Fruit fly (Drosophila melanogaster) whole organism, embryonic: Measurements from ENCODE around the gene Osi17.

Experiments
- Ada2b ChIP-seq: fragments of 200-800 bp; sonication (Bioruptor generic); IDR thresholded peaks from 2 replicates; pipeline ENCODE4 v1.3.6; 2022; ENCODE audit warnings: missing biosample characterization, missing genetic modification characterization
- CG10209 ChIP-seq: fragments of 200-800 bp; sonication (Bioruptor generic); optimal IDR thresholded peaks from 3 replicates; lab custom pipeline; 2017; ENCODE audit warnings: missing biosample characterization, mild to moderate bottlenecking, missing genetic modification characterization, missing genetic modification reagents
- CG11093 ChIP-seq: fragments of 200-800 bp; sonication (Bioruptor generic); IDR thresholded peaks from 3 replicates; pipeline ENCODE4 v1.3.6; 2022; ENCODE audit warnings: missing biosample characterization, missing genetic modification characterization
- CG12744 ChIP-seq: fragments of 200-800 bp; sonication (Bioruptor generic); optimal IDR thresholded peaks from 2 replicates; lab custom pipeline; 2016; ENCODE audit warnings: missing biosample characterization, missing genetic modification characterization
- CG13775 ChIP-seq: fragments of 200-800 bp; sonication (Bioruptor generic); optimal IDR thresholded peaks from 3 replicates; lab custom pipeline; 2017; ENCODE audit warnings: missing biosample characterization, mild to moderate bottlenecking, missing genetic modification characterization
- CG14667 ChIP-seq: fragments of 200-800 bp; sonication (Bioruptor generic); IDR thresholded peaks from 2 replicates; pipeline ENCODE4 v1.3.6; 2022; ENCODE audit warnings: missing biosample characterization, missing genetic modification characterization
- CG15696 ChIP-seq: fragments of 200-800 bp; sonication (Bioruptor generic); optimal IDR thresholded peaks from 2 replicates; lab custom pipeline; 2019; ENCODE audit warnings: missing biosample characterization, mild to moderate bottlenecking, missing genetic modification characterization, moderate library complexity
- CG17912 ChIP-seq: fragments of 200-800 bp; sonication (Bioruptor generic); optimal IDR thresholded peaks from 2 replicates; lab custom pipeline; 2018; ENCODE audit warnings: missing biosample characterization, mild to moderate bottlenecking, missing genetic modification characterization
- CG18262 ChIP-seq: fragments of 200-800 bp; optimal IDR thresholded peaks from 3 replicates; lab custom pipeline; 2019; ENCODE audit warnings: missing biosample characterization, mild to moderate bottlenecking, missing genetic modification characterization, moderate library complexity
- CG30403 ChIP-seq: fragments of 200-800 bp; sonication (Bioruptor generic); optimal IDR thresholded peaks from 3 replicates; lab custom pipeline; 2016; ENCODE audit warnings: missing biosample characterization, missing genetic modification characterization
- CG31365 ChIP-seq: fragments of 200-800 bp; sonication (Bioruptor generic); optimal IDR thresholded peaks from 2 replicates; lab custom pipeline; 2018; ENCODE audit warnings: missing biosample characterization, mild to moderate bottlenecking, missing genetic modification characterization
- CG32767 ChIP-seq: fragments of 200-800 bp; sonication (Bioruptor generic); IDR thresholded peaks from 2 replicates; pipeline ENCODE4 v1.3.6; 2022; ENCODE audit warnings: missing biosample characterization, missing genetic modification characterization
- CG43689 ChIP-seq: fragments of 200-800 bp; sonication (Bioruptor generic); IDR thresholded peaks from 2 replicates; pipeline ENCODE4 v1.3.6; 2022; ENCODE audit warnings: missing biosample characterization, missing genetic modification characterization
- CG6813 ChIP-seq: fragments of 200-800 bp; sonication (Bioruptor generic); optimal IDR thresholded peaks from 2 replicates; lab custom pipeline; 2017; ENCODE audit warnings: missing biosample characterization, missing genetic modification characterization, mild to moderate bottlenecking, moderate library complexity, missing genetic modification reagents
- CG7271 ChIP-seq: fragments of 200-800 bp; sonication (Bioruptor generic); optimal IDR thresholded peaks from 2 replicates; lab custom pipeline; 2018; ENCODE audit warnings: missing biosample characterization, mild to moderate bottlenecking, missing genetic modification characterization, moderate library complexity
- CG7372 ChIP-seq: fragments of 200-800 bp; sonication (Bioruptor generic); IDR thresholded peaks from 2 replicates; pipeline ENCODE4 v1.3.6; 2022; ENCODE audit warnings: missing biosample characterization, missing genetic modification characterization
- CG7928 ChIP-seq: fragments of 200-800 bp; sonication (Bioruptor generic); optimal IDR thresholded peaks from 2 replicates; lab custom pipeline; 2017; ENCODE audit warnings: missing biosample characterization, mild to moderate bottlenecking, missing genetic modification characterization
- CG8478 ChIP-seq: fragments of >200 bp; optimal IDR thresholded peaks from 2 replicates; lab custom pipeline; 2018
- Dfd ChIP-seq, 2 experiments: fragments of >200 bp; optimal IDR thresholded peaks; 2 replicates each; lab custom pipeline; 2017; ENCODE audit warnings: missing biosample characterization in 2 of 2, missing genetic modification characterization in 2 of 2
- Fer1 ChIP-seq: fragments of 200-800 bp; sonication (Bioruptor generic); optimal IDR thresholded peaks from 2 replicates; lab custom pipeline; 2017; ENCODE audit warnings: missing biosample characterization, mild to moderate bottlenecking, missing genetic modification characterization
- Gug ChIP-seq: fragments of 200-800 bp; sonication (Bioruptor generic); IDR thresholded peaks from 4 replicates; pipeline ENCODE4 v1.3.6; 2022; ENCODE audit warnings: missing biosample characterization, missing genetic modification characterization
- Hey ChIP-seq: fragments of 200-800 bp; sonication (Bioruptor generic); optimal IDR thresholded peaks from 3 replicates; lab custom pipeline; 2018; ENCODE audit warnings: missing biosample characterization, mild to moderate bottlenecking, missing genetic modification characterization
- Hr78 ChIP-seq, 2 experiments: fragments of 200-800 bp in 1 of 2; fragments of >200 bp in 1 of 2; sonication (Bioruptor generic) in 1 of 2; optimal IDR thresholded peaks; 2 replicates each; lab custom pipeline; 2017 to 2019; ENCODE audit warnings: missing biosample characterization in 2 of 2, missing genetic modification characterization in 2 of 2, mild to moderate bottlenecking in 1 of 2, moderate library complexity in 1 of 2
- Max ChIP-seq: fragments of 200-800 bp; sonication (Bioruptor generic); optimal IDR thresholded peaks from 2 replicates; lab custom pipeline; 2016; ENCODE audit warnings: missing biosample characterization, mild to moderate bottlenecking, missing genetic modification characterization
- NFAT ChIP-seq: fragments of 200-800 bp; sonication (Bioruptor generic); IDR thresholded peaks from 2 replicates; pipeline ENCODE4 v1.3.6; 2022; ENCODE audit warnings: missing biosample characterization, missing genetic modification characterization
- NfI ChIP-seq: fragments of 200-800 bp; sonication (Bioruptor generic); optimal IDR thresholded peaks from 3 replicates; lab custom pipeline; 2018; ENCODE audit warnings: missing biosample characterization, mild to moderate bottlenecking, missing genetic modification characterization, moderate library complexity
- Spps ChIP-seq: fragments of 200-800 bp; sonication (Bioruptor generic); optimal IDR thresholded peaks from 2 replicates; lab custom pipeline; 2018; ENCODE audit warnings: missing biosample characterization, mild to moderate bottlenecking, missing genetic modification characterization
- al ChIP-seq: fragments of 200-800 bp; sonication (Bioruptor generic); IDR thresholded peaks from 2 replicates; pipeline ENCODE4 v1.3.6; 2022; ENCODE audit warnings: missing biosample characterization, missing genetic modification characterization
- ap ChIP-seq: fragments of 200-800 bp; sonication (Bioruptor generic); IDR thresholded peaks from 2 replicates; pipeline ENCODE4 v1.3.6; 2022; ENCODE audit warnings: missing biosample characterization, missing genetic modification characterization
- bbx ChIP-seq: fragments of 200-800 bp; sonication (Bioruptor generic); IDR thresholded peaks from 2 replicates; pipeline ENCODE4 v1.3.6; 2022; ENCODE audit warnings: missing biosample characterization, missing genetic modification characterization; ENCODE audit not compliant: partially characterized antibody
- bigmax ChIP-seq: fragments of 200-800 bp; sonication (Bioruptor generic); optimal IDR thresholded peaks from 2 replicates; lab custom pipeline; 2018; ENCODE audit warnings: missing biosample characterization, mild to moderate bottlenecking, missing genetic modification characterization
- cas ChIP-seq: fragments of 200-800 bp; sonication (Bioruptor generic); IDR thresholded peaks from 2 replicates; pipeline ENCODE4 v1.3.6; 2022; ENCODE audit warnings: missing biosample characterization, missing genetic modification characterization
- caup ChIP-seq: fragments of 200-800 bp; sonication (Bioruptor generic); optimal IDR thresholded peaks from 3 replicates; lab custom pipeline; 2017; ENCODE audit warnings: missing biosample characterization, mild to moderate bottlenecking, missing genetic modification characterization, moderate library complexity; ENCODE audit not compliant: severe bottlenecking
- chif ChIP-seq, 2 experiments: fragments of 200-800 bp; sonication (Bioruptor generic); optimal IDR thresholded peaks; 3 replicates each; lab custom pipeline; 2016; ENCODE audit warnings: missing biosample characterization in 2 of 2, missing genetic modification characterization in 2 of 2
- croc ChIP-seq: fragments of 200-800 bp; sonication (Bioruptor generic); conservative IDR thresholded peaks from 3 replicates; pipeline ENCODE4 v1.3.6; 2022; ENCODE audit warnings: missing biosample characterization, missing genetic modification characterization
- disco-r ChIP-seq: fragments of 200-800 bp; sonication (Bioruptor generic); optimal IDR thresholded peaks from 2 replicates; lab custom pipeline; 2016; ENCODE audit warnings: missing biosample characterization, missing genetic modification characterization
- ems ChIP-seq: fragments of 200-800 bp; sonication (Bioruptor generic); optimal IDR thresholded peaks from 3 replicates; lab custom pipeline; 2016; ENCODE audit warnings: missing biosample characterization, missing genetic modification characterization
- fd64A ChIP-seq: fragments of 200-800 bp; sonication (Bioruptor generic); optimal IDR thresholded peaks from 3 replicates; lab custom pipeline; 2018; ENCODE audit warnings: missing biosample characterization, mild to moderate bottlenecking, missing genetic modification characterization
- fru ChIP-seq: fragments of >200 bp; optimal IDR thresholded peaks from 2 replicates; lab custom pipeline; 2017
- hbn ChIP-seq: fragments of 200-800 bp; sonication (Bioruptor generic); IDR thresholded peaks from 2 replicates; pipeline ENCODE4 v1.3.6; 2022; ENCODE audit warnings: missing biosample characterization, missing genetic modification characterization; ENCODE audit not compliant: partially characterized antibody
- insv ChIP-seq, 2 experiments: fragments of 200-800 bp; sonication (Bioruptor generic); optimal IDR thresholded peaks; 3 replicates each; lab custom pipeline; 2016 to 2018; ENCODE audit warnings: missing biosample characterization in 2 of 2, missing genetic modification characterization in 2 of 2
- mld ChIP-seq: fragments of 200-800 bp; sonication (Bioruptor generic); IDR thresholded peaks from 3 replicates; pipeline ENCODE4 v1.3.6; 2022; ENCODE audit warnings: missing biosample characterization, missing genetic modification characterization; ENCODE audit not compliant: partially characterized antibody
- pan ChIP-seq, 4 experiments: fragments of >200 bp in 3 of 4; fragments of 200-800 bp in 1 of 4; sonication (Bioruptor generic) in 1 of 4; optimal IDR thresholded peaks in 3 of 4; IDR thresholded peaks in 1 of 4; 2 replicates each; pipeline versions ENCODE4 v1.3.6 to Lab custom; 2017 to 2022; ENCODE audit warnings: missing biosample characterization in 2 of 4, missing genetic modification characterization in 2 of 4, mixed read lengths in 1 of 4
- pb ChIP-seq: fragments of 200-800 bp; sonication (Bioruptor generic); optimal IDR thresholded peaks from 3 replicates; lab custom pipeline; 2016; ENCODE audit warnings: missing biosample characterization, missing genetic modification characterization
- sima ChIP-seq: fragments of 200-800 bp; sonication (Bioruptor generic); optimal IDR thresholded peaks from 2 replicates; lab custom pipeline; 2016; ENCODE audit warnings: missing biosample characterization, missing genetic modification characterization
- tap ChIP-seq: fragments of 200-800 bp; optimal IDR thresholded peaks from 3 replicates; lab custom pipeline; 2019; ENCODE audit warnings: missing biosample characterization, mild to moderate bottlenecking, missing genetic modification characterization, moderate library complexity
- tgo ChIP-seq: fragments of 200-800 bp; sonication (Bioruptor generic); IDR thresholded peaks from 3 replicates; pipeline ENCODE4 v1.3.6; 2022; ENCODE audit warnings: missing biosample characterization, missing genetic modification characterization
- tin ChIP-seq: fragments of 200-800 bp; sonication (Bioruptor generic); optimal IDR thresholded peaks from 3 replicates; lab custom pipeline; 2016; ENCODE audit warnings: missing biosample characterization, missing genetic modification characterization
- tio ChIP-seq: fragments of 200-800 bp; sonication (Bioruptor generic); optimal IDR thresholded peaks from 2 replicates; lab custom pipeline; 2017; ENCODE audit warnings: missing biosample characterization, missing genetic modification characterization, inconsistent platforms
- trh ChIP-seq: fragments of 200-800 bp; sonication (Bioruptor generic); optimal IDR thresholded peaks from 2 replicates; lab custom pipeline; 2016; ENCODE audit warnings: missing biosample characterization, missing genetic modification characterization
- unpg ChIP-seq: fragments of 200-800 bp; sonication (Bioruptor generic); optimal IDR thresholded peaks from 3 replicates; lab custom pipeline; 2018; ENCODE audit warnings: missing biosample characterization, mild to moderate bottlenecking, missing genetic modification characterization, moderate library complexity
- zen ChIP-seq: fragments of 200-800 bp; sonication (Bioruptor generic); optimal IDR thresholded peaks from 3 replicates; lab custom pipeline; 2018; ENCODE audit warnings: missing biosample characterization, mild to moderate bottlenecking, missing genetic modification characterization, moderate library complexity

The Osi17 gene

DNA sequence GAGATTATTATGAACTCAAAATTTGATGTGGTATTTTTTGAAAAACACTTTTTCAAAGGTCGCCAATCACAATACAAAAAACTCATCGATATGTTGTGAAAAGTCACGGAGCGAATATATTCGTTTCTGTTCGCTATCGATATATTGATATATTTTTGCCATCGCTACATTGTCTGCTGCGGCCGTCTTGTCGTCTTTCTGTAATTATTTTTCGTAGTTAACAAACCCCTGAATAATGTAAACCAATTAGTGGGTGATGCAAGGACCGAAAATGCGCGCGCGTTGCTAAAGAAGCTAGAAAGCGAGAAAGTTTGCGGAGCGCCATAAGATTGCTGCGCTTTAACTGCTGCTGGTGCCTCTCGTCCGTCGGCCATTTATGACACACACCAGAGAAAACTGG is 39.2 kb downstream of the Osi17 start, which contains the start of gene Pak (continued):
- TF ChIP-seq chif (GFP tag; optimal IDR thresholded peaks at IDR 0.05; lab: Kevin White, UChicago) (no peak), cas (no peak), pan (optimal IDR thresholded peaks at IDR 0.05; lab: Kevin White, UChicago) (no peak), pan (GFP tag; optimal IDR thresholded peaks at IDR 0.05 in 1 of 2, IDR thresholded peaks at IDR 0.05 in 1 of 2) (no peak), NFAT (GFP tag; lab: Robert Waterston, UW) (no peak), NfI (no peak), pb (GFP tag; lab: Kevin White, UChicago) (no peak), mld (GFP tag; lab: Robert Waterston, UW) (peak; percentile 93), CG17912 (GFP tag; lab: Kevin White, UChicago) (no peak), tap (tag; lab: Kevin White, UChicago) (no peak), fru (lab: Kevin White, UChicago) (no peak), zen (tag; lab: Kevin White, UChicago) (no peak), CG7372 (GFP tag; lab: Robert Waterston, UW) (no peak), CG13775 (no peak), CG6813 (GFP tag; lab: Kevin White, UChicago) (no peak), ems (no peak), tio (no peak), hbn (peak; percentile 89), trh (GFP tag; lab: Kevin White, UChicago) (no peak), Fer1 (GFP tag; lab: Kevin White, UChicago) (no peak), tin (GFP tag; lab: Kevin White, UChicago) (no peak), Spps (tag; lab: Kevin White, UChicago) (no peak), CG8478 (lab: Kevin White, UChicago) (no peak), CG12744 (GFP tag; lab: Kevin White, UChicago) (no peak), bbx (GFP tag; lab: Robert Waterston, UW) (peak; percentile 93), tgo (GFP tag; lab: Robert Waterston, UW) (no peak), CG10209 (no peak), Ada2b (no peak), CG7271 (tag; lab: Kevin White, UChicago) (no peak), CG11093 (no peak), Hey (tag; lab: Kevin White, UChicago) (no peak), sima (no peak), unpg (no peak), CG18262 (tag; lab: Kevin White, UChicago) (no peak), CG7928 (GFP tag; lab: Kevin White, UChicago) (no peak), CG15696 (tag; lab: Kevin White, UChicago) (no peak), CG31365 (tag; lab: Kevin White, UChicago) (no peak), Gug (GFP tag; lab: Robert Waterston, UW) (no peak), Dfd (GFP tag; optimal IDR thresholded peaks at IDR 0.05; lab: Kevin White, UChicago) (no peak), CG43689 (GFP tag; lab: Robert Waterston, UW) (no peak), CG32767 (GFP tag; lab: Robert Waterston, UW) (no peak), fd64A (no peak), al (GFP tag; lab: Robert Waterston, UW) (no peak), insv (GFP tag; optimal IDR thresholded peaks at IDR 0.05; lab: Kevin White, UChicago) (no peak), croc (GFP tag; lab: Robert Waterston, UW) (no peak), Hr78 (GFP tag; optimal IDR thresholded peaks at IDR 0.05; lab: Kevin White, UChicago) (no peak), disco-r (GFP tag; lab: Kevin White, UChicago) (no peak), CG30403 (no peak), ap (GFP tag; lab: Robert Waterston, UW) (no peak), caup (GFP tag; lab: Kevin White, UChicago) (no peak), Max (no peak), bigmax (GFP tag; lab: Kevin White, UChicago) (no peak), CG14667 (GFP tag; lab: Robert Waterston, UW) (no peak)
